Fruit fly (Drosophila melanogaster) whole organism, pupa: Measurements from ENCODE around the gene CG33483.

Experiments
- CG10348 ChIP-seq: fragments of 200-800 bp; sonication (Bioruptor generic); IDR thresholded peaks from 2 replicates; pipeline ENCODE4 v1.3.6; 2022; ENCODE audit warnings: missing biosample characterization, missing genetic modification characterization
- CG12605 ChIP-seq: fragments of 200-800 bp; sonication (Bioruptor generic); IDR thresholded peaks from 2 replicates; pipeline ENCODE4 v1.3.6; 2022; ENCODE audit warnings: missing biosample characterization, missing genetic modification characterization
- CG4496 ChIP-seq: fragments of 200-800 bp; sonication (Bioruptor generic); IDR thresholded peaks from 3 replicates; pipeline ENCODE4 v1.3.6; 2022; ENCODE audit warnings: missing biosample characterization, missing genetic modification characterization
- CG8159 ChIP-seq: fragments of 200-800 bp; sonication (Bioruptor generic); optimal IDR thresholded peaks from 3 replicates; lab custom pipeline; 2018; ENCODE audit warnings: missing biosample characterization, mild to moderate bottlenecking, missing genetic modification characterization, moderate library complexity
- CG9948 ChIP-seq: fragments of 200-800 bp; sonication (Bioruptor generic); optimal IDR thresholded peaks from 2 replicates; lab custom pipeline; 2018; ENCODE audit warnings: missing biosample characterization, mild to moderate bottlenecking, missing genetic modification characterization, moderate library complexity
- D1 ChIP-seq: fragments of 200-800 bp; sonication (Bioruptor generic); optimal IDR thresholded peaks from 2 replicates; lab custom pipeline; 2018; ENCODE audit warnings: missing biosample characterization, mild to moderate bottlenecking, missing genetic modification characterization, moderate library complexity
- Snoo ChIP-seq: fragments of 200-800 bp; sonication (Bioruptor generic); optimal IDR thresholded peaks from 3 replicates; lab custom pipeline; 2017; ENCODE audit warnings: missing biosample characterization, mild to moderate bottlenecking, missing genetic modification characterization, inconsistent platforms
- fd96Ca ChIP-seq: fragments of 200-800 bp; sonication (Bioruptor generic); IDR thresholded peaks from 3 replicates; pipeline ENCODE4 v1.3.6; 2022; ENCODE audit warnings: missing biosample characterization, missing genetic modification characterization

DNA sequence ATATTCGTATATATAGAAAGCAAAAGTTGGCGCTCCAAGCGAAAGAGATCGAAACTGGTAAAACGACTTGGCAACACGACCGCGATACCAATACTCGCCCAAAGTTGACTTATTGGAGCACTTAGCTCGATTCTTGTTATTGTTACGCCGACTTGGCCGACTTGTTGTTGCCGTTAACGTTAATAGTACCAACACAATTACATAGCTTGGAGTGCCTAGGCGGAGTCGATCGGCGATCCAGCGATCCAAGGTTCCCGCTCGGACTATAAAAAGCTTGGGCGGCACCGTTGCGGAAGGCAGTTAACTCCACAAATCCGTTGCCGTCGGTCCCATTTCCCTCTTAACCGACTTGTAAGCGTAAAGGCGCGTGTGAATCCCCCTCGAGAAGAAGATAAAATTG lies 34.7 kb downstream of the CG33483 start, which contains the start of gene Cpr100A:
- no peak for TF ChIP-seq fd96Ca (GFP tag; lab: Robert Waterston, UW)
- no peak for TF ChIP-seq CG10348 (GFP tag; lab: Robert Waterston, UW)
- no peak for TF ChIP-seq CG9948
- TF ChIP-seq CG12605 (GFP tag; lab: Robert Waterston, UW): no peak
- TF ChIP-seq CG4496 (GFP tag; lab: Robert Waterston, UW): no peak
- TF ChIP-seq Snoo: no peak
- TF ChIP-seq D1 (tag; lab: Kevin White, UChicago): no peak
- TF ChIP-seq CG8159: no peak
